Fruit fly (Drosophila melanogaster) Kc167 (cell line): ENCODE data around the gene ND-15.

Source experiments
- Myc ChIP-seq: fragments of >200 bp; optimal IDR thresholded peaks from 2 replicates; lab custom pipeline; 2017; ENCODE audit warnings: missing external identifiers
- Sin3A ChIP-seq: fragments of >200 bp; optimal IDR thresholded peaks from 2 replicates; lab custom pipeline; 2018; ENCODE audit warnings: missing external identifiers
- h ChIP-seq: fragments of >200 bp; optimal IDR thresholded peaks from 3 replicates; lab custom pipeline; 2018; ENCODE audit warnings: missing external identifiers
- insv ChIP-seq: fragments of >200 bp; optimal IDR thresholded peaks from 3 replicates; lab custom pipeline; 2018; ENCODE audit warnings: missing external identifiers
- psq ChIP-seq: fragments of >200 bp; optimal IDR thresholded peaks from 2 replicates; lab custom pipeline; 2017; ENCODE audit warnings: missing external identifiers
- ttk ChIP-seq: sonication (Bioruptor generic); optimal IDR thresholded peaks from 2 replicates; lab custom pipeline; 2017; ENCODE audit warnings: missing external identifiers

ND-15 gene

DNA sequence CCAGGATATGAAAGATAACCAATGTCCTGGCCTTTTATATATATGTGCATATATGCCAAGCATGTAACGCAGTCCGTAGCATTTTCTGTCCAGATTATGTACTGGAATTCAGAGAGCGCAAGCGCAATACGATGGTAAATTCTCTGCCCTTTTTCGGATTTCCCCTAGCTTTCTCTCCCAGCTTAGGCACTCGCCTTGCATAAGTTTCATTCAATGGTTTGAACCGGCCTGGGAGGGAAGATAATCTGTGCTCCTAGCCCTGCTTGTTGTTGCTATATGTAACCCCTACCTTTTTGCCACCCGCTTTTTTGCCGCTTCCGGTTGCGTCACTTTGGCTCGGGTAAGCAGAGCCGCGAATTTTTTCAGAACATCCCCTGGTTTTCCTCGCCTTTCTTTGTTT is 64.6 kb downstream of the ND-15 start:
- TF ChIP-seq Myc (lab: Kevin White, UChicago) (no peak), psq (no peak), h (no peak), Sin3A (lab: Kevin White, UChicago) (no peak), ttk (no peak), insv (lab: Kevin White, UChicago) (no peak)

DNA sequence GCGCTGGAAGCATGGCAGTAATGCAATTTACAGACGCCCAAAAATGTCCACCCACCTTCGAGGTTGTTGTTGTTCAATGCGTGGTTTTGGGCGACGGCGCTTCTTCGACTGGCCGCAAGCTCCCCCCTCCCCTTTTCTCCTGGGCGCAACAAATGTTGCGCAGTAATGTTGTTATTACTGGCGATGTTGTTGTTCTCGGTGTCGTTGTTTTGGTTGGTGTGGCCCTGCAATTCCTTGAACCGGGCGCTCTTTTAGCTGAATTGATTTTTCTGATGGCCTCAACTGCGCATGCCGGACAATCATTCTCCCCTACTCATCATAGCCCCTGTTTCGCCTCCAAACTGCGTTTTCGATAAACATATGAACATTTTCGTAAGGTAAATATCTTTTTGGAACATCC is 66.5 kb downstream of the ND-15 start:
- TF ChIP-seq Sin3A (lab: Kevin White, UChicago) (no peak), h (no peak), insv (lab: Kevin White, UChicago) (no peak), ttk (no peak), psq (no peak), Myc (lab: Kevin White, UChicago) (no peak)

DNA sequence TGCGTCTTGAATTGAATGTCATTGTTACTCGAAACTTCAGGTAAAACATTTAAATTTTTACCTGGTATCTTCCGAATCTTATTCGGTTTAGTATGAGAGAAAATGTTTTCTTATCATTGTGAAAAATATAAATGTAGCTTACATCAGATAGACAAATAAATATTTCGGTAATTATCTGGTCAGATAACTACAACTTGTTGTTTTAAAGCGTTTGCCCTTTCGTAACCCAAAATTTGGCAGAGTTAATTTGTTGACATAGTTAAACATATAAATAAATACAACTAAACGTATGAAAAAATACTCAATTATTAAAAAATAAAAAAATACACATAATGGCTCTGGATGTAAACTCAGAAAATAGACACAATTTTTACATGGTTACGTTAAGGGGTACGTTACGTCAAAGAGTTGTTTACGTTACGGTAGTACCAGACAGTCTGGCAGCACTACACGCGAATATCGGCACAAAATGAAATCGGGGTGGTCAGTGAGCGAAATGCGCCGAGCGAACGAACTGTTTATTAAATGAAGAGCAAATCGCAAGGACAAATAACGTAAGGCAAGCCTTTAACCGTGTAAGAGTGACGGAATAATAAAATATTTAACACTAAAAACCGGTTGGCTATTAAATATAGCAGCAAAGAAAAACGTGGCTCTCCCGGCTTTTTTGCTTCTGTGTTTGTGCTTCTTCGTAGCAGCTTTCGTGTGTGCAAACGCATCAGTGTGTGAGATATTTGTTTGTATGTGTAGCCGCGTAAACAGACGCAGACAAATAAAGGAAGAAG is 68.0 kb downstream of the ND-15 start:
- TF ChIP-seq insv (lab: Kevin White, UChicago) (no peak), h (no peak), psq (no peak), Sin3A (lab: Kevin White, UChicago) (no peak), Myc (lab: Kevin White, UChicago) (no peak), ttk (no peak)

DNA sequence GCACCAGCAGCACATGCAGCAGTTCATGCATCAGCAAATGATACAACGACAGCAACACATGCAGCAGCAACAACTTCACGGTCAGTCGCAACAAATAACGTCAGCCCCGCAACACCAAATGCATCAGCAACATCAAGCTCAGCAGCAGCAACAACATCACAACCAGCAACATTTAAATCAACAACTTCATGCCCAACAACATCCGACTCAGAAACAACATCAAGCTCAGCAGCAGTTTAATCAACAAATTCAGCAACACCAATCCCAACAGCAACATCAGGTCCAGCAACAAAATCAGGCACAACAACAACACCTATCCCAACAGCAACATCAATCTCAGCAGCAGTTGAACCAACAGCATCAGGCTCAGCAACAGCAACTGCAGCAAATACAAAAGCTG is 81.1 kb downstream of the ND-15 start:
- TF ChIP-seq ttk (no peak), insv (lab: Kevin White, UChicago) (no peak), Sin3A (lab: Kevin White, UChicago) (no peak), h (no peak), Myc (lab: Kevin White, UChicago) (no peak), psq (no peak)

DNA sequence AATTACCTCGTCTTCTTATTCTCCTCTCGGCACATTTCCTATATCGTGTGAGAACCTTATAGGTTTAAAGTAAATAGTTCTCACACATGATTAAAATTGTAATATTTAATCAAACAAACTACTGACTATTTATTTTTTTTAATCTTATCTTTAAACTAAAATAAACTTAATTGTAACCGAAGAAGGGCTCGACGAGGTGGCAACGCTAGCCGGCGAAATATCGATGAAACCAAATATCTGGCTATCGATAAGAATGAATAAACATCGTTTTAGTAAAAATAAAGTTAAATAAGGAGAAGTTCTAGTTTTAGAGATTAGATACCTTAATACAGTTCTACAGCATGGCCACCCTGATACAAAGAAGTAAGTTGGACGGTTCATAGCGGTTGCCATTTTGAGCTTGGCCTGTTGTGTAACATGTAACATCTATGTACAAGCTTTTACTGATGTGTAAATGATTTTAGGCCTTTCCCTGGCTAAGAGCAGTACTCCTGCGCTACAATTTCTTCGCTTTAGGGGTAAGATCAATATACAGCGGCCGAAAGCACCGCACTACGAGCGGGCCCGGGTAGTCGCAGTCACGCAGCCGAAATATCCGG is 89.1 kb downstream of the ND-15 start, which contains the start of gene mRpL10:
Gene mRpL10 (plus strand): TSS at position 251 of the 599 bp plus-strand sequence.
- TF ChIP-seq Myc (lab: Kevin White, UChicago): no peak
- no peak for TF ChIP-seq Sin3A (lab: Kevin White, UChicago)
- no peak for TF ChIP-seq psq
- TF ChIP-seq insv (lab: Kevin White, UChicago): no peak
- no peak for TF ChIP-seq ttk
- TF ChIP-seq h: no peak

DNA sequence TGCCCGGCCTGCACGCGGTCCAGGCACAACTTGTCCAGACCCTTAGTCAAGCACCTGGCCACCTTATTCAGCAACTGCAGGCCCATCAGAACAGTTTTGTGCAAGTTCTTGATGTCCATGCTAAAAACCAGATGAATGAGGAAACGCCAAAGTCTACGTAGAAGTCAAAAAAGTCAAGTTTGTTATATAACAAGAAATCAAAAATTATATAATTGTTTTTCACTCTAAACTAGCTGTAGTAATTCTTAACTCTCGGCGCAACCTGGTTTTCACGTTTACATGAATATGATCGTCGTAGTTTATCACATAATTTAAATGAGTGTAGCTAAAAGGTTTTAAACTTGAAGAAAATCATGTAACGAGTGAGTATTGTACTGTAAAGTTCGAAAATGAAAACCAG is 90.0 kb downstream of the ND-15 start:
- TF ChIP-seq insv (lab: Kevin White, UChicago): no peak
- TF ChIP-seq psq: no peak
